Worm (Caenorhabditis elegans) whole organism, L1 larva: Measurements from ENCODE around the gene cls-1.

Source experiments
- pqm-1 ChIP-seq: sonication (generic microtip); optimal IDR thresholded peaks from 3 replicates; lab custom pipeline; 2017; ENCODE audit warnings: missing biosample characterization, missing genetic modification characterization
- skn-1 ChIP-seq: fragments of 150-350 bp; optimal IDR thresholded peaks from 2 replicates; lab custom pipeline; 2014; ENCODE audit warnings: missing biosample characterization, missing genetic modification characterization
- snpc-4 ChIP-seq: fragments of 150-350 bp; optimal IDR thresholded peaks from 2 replicates; lab custom pipeline; 2014; ENCODE audit warnings: missing biosample characterization, missing genetic modification characterization
- zag-1 ChIP-seq: fragments of 150-350 bp; optimal IDR thresholded peaks from 2 replicates; lab custom pipeline; 2014; ENCODE audit warnings: missing biosample characterization, missing genetic modification characterization

- TF ChIP-seq pqm-1 (tag; lab: Kevin White, UChicago) (no peak), skn-1 (tag; lab: Kevin White, UChicago) (no peak), snpc-4 (no peak), zag-1 (no peak)
These were observed 19.0 kb downstream of the cls-1 start for ce11 chrIII:7526974-7527466.
